Worm (Caenorhabditis elegans) whole organism, midembryonic: ENCODE measurements around the gene ubxn-6.

Experiments used
- T22C8.4 ChIP-seq: fragments of 200-800 bp; sonication (Bioruptor generic); IDR thresholded peaks from 2 replicates; pipeline ENCODE4 v1.3.6; 2022; ENCODE audit warnings: missing genetic modification characterization, missing compliant biosample characterization
- cog-1 ChIP-seq: sonication (generic microtip); optimal IDR thresholded peaks from 2 replicates; lab custom pipeline; 2016; ENCODE audit warnings: missing genetic modification characterization, missing compliant biosample characterization
- flt-1 ChIP-seq: fragments of 200-800 bp; sonication (Bioruptor generic); IDR thresholded peaks from 2 replicates; pipeline ENCODE4 v1.3.6; 2022; ENCODE audit warnings: missing genetic modification characterization, missing compliant biosample characterization
- klf-2 ChIP-seq: fragments of 200-800 bp; sonication (Bioruptor generic); conservative IDR thresholded peaks from 2 replicates; pipeline ENCODE4 v1.3.6; 2022; ENCODE audit warnings: missing genetic modification reagents, missing genetic modification characterization, missing compliant biosample characterization
- ref-1 ChIP-seq: fragments of 200-800 bp; sonication (Bioruptor generic); conservative IDR thresholded peaks from 2 replicates; pipeline ENCODE4 v1.3.6; 2022; ENCODE audit warnings: missing genetic modification reagents, missing genetic modification characterization, missing compliant biosample characterization
- tab-1 ChIP-seq: fragments of 200-800 bp; sonication (Bioruptor generic); IDR thresholded peaks from 2 replicates; pipeline ENCODE4 v1.3.6; 2022; ENCODE audit warnings: missing genetic modification characterization, missing compliant biosample characterization
- ztf-23 ChIP-seq: fragments of 200-800 bp; sonication (Bioruptor generic); IDR thresholded peaks from 2 replicates; pipeline ENCODE4 v1.3.6; 2022; ENCODE audit warnings: missing genetic modification reagents, missing genetic modification characterization, missing compliant biosample characterization

ce11 chrIV:4810377-4810984, 1.2 kb upstream of the ubxn-6 start, which contains the start of gene eif-1.A:
- TF ChIP-seq klf-2 (GFP tag; lab: Robert Waterston, UW): 0 out of 2 replicates have a peak, but pooled peaks have one; percentile 7
- TF ChIP-seq flt-1 (GFP tag; lab: Robert Waterston, UW): 0 out of 2 replicates have a peak, but pooled peaks have one; percentile 16
- no peak for TF ChIP-seq cog-1 (tag; lab: Kevin White, UChicago)
- 0 out of 2 replicates have a peak, but pooled peaks have one; percentile 51 for TF ChIP-seq ztf-23 (GFP tag; lab: Robert Waterston, UW)
- no peak for TF ChIP-seq ref-1 (GFP tag; lab: Robert Waterston, UW)
- TF ChIP-seq tab-1 (GFP tag; lab: Robert Waterston, UW): no peak
- no peak for TF ChIP-seq T22C8.4 (GFP tag; lab: Robert Waterston, UW)
